Fruit fly (Drosophila melanogaster) whole organism, embryonic: Measurements from ENCODE around the gene CG14410.

Experiments used
- Asciz ChIP-seq: fragments of 200-800 bp; sonication (Bioruptor generic); optimal IDR thresholded peaks from 2 replicates; lab custom pipeline; 2017; ENCODE audit warnings: missing biosample characterization, mild to moderate bottlenecking, missing genetic modification characterization, missing genetic modification reagents
- CG10147 ChIP-seq: fragments of 200-800 bp; sonication (Bioruptor generic); optimal IDR thresholded peaks from 2 replicates; lab custom pipeline; 2019; ENCODE audit warnings: missing biosample characterization, mild to moderate bottlenecking, missing genetic modification characterization, moderate library complexity
- CG1024 ChIP-seq: fragments of 200-800 bp; sonication (Bioruptor generic); IDR thresholded peaks from 2 replicates; pipeline ENCODE4 v1.3.6; 2022; ENCODE audit warnings: missing biosample characterization, missing genetic modification characterization
- CG10543 ChIP-seq: fragments of 200-800 bp; sonication (Bioruptor generic); optimal IDR thresholded peaks from 3 replicates; lab custom pipeline; 2017; ENCODE audit warnings: missing biosample characterization, mild to moderate bottlenecking, missing genetic modification characterization, moderate library complexity
- CG11695 ChIP-seq: fragments of 200-800 bp; sonication (Bioruptor generic); IDR thresholded peaks from 3 replicates; pipeline ENCODE4 v1.3.6; 2022; ENCODE audit warnings: missing biosample characterization, missing genetic modification characterization
- CG1529 ChIP-seq: fragments of 200-800 bp; sonication (Bioruptor generic); optimal IDR thresholded peaks from 3 replicates; lab custom pipeline; 2018; ENCODE audit warnings: missing biosample characterization, missing genetic modification characterization
- CG1832 ChIP-seq: fragments of 200-800 bp; sonication (Bioruptor generic); optimal IDR thresholded peaks from 2 replicates; lab custom pipeline; 2017; ENCODE audit warnings: missing biosample characterization, mild to moderate bottlenecking, missing genetic modification characterization, inconsistent platforms
- CG2678 ChIP-seq: fragments of 200-800 bp; sonication (Bioruptor generic); optimal IDR thresholded peaks from 3 replicates; lab custom pipeline; 2019; ENCODE audit warnings: missing biosample characterization, mild to moderate bottlenecking, missing genetic modification characterization, moderate library complexity
- CG3163 ChIP-seq: fragments of 200-800 bp; sonication (Bioruptor generic); optimal IDR thresholded peaks from 3 replicates; lab custom pipeline; 2016; ENCODE audit warnings: missing biosample characterization, missing genetic modification characterization
- CG33557 ChIP-seq: fragments of 200-800 bp; sonication (Bioruptor generic); optimal IDR thresholded peaks from 2 replicates; lab custom pipeline; 2019; ENCODE audit warnings: missing biosample characterization, mild to moderate bottlenecking, missing genetic modification characterization, moderate library complexity
- CG3407 ChIP-seq: fragments of 200-800 bp; sonication (Bioruptor generic); optimal IDR thresholded peaks from 2 replicates; lab custom pipeline; 2018; ENCODE audit warnings: missing biosample characterization, mild to moderate bottlenecking, missing genetic modification characterization
- CG3838 ChIP-seq: fragments of 200-800 bp; sonication (Bioruptor generic); optimal IDR thresholded peaks from 3 replicates; lab custom pipeline; 2016; ENCODE audit warnings: missing biosample characterization, missing genetic modification characterization
- CG4360 ChIP-seq: fragments of 200-800 bp; sonication (Bioruptor generic); IDR thresholded peaks from 2 replicates; pipeline ENCODE4 v1.3.6; 2022; ENCODE audit warnings: missing biosample characterization, missing genetic modification characterization
- CG6654 ChIP-seq: fragments of 200-800 bp; sonication (Bioruptor generic); optimal IDR thresholded peaks from 2 replicates; lab custom pipeline; 2017; ENCODE audit warnings: missing biosample characterization, mild to moderate bottlenecking, missing genetic modification characterization
- CG7745 ChIP-seq: fragments of 200-800 bp; sonication (Bioruptor generic); optimal IDR thresholded peaks from 2 replicates; lab custom pipeline; 2018; ENCODE audit warnings: missing biosample characterization, mild to moderate bottlenecking, missing genetic modification characterization, moderate library complexity
- CG8924 ChIP-seq: fragments of 200-800 bp; optimal IDR thresholded peaks from 3 replicates; lab custom pipeline; 2019; ENCODE audit warnings: missing biosample characterization, mild to moderate bottlenecking, missing genetic modification characterization, moderate library complexity
- CG9797 ChIP-seq: fragments of 200-800 bp; sonication (Bioruptor generic); optimal IDR thresholded peaks from 3 replicates; lab custom pipeline; 2018; ENCODE audit warnings: missing biosample characterization, mild to moderate bottlenecking, missing genetic modification characterization
- Drgx ChIP-seq: fragments of 200-800 bp; sonication (Bioruptor generic); IDR thresholded peaks from 2 replicates; pipeline ENCODE4 v1.3.6; 2022; ENCODE audit warnings: missing biosample characterization, missing genetic modification characterization
- Elba2 ChIP-seq: fragments of 200-800 bp; sonication (Bioruptor generic); optimal IDR thresholded peaks from 3 replicates; lab custom pipeline; 2016; ENCODE audit warnings: missing biosample characterization, missing genetic modification characterization
- H2.0 ChIP-seq: fragments of 200-800 bp; sonication (Bioruptor generic); IDR thresholded peaks from 2 replicates; pipeline ENCODE4 v1.3.6; 2022; ENCODE audit warnings: missing biosample characterization, missing genetic modification characterization
- Meics ChIP-seq: fragments of 200-800 bp; sonication (Bioruptor generic); optimal IDR thresholded peaks from 2 replicates; lab custom pipeline; 2017; ENCODE audit warnings: missing biosample characterization, mild to moderate bottlenecking, missing genetic modification characterization
- NK7.1 ChIP-seq: fragments of 200-800 bp; sonication (Bioruptor generic); optimal IDR thresholded peaks from 3 replicates; lab custom pipeline; 2016; ENCODE audit warnings: missing biosample characterization, missing genetic modification characterization
- Pdp1 ChIP-seq, 2 experiments: fragments of 200-800 bp; sonication (Bioruptor generic); optimal IDR thresholded peaks; 3 replicates each; lab custom pipeline; 2016; ENCODE audit warnings: missing biosample characterization in 2 of 2, missing genetic modification characterization in 2 of 2, mild to moderate bottlenecking in 1 of 2, moderate library complexity in 1 of 2
- Poxn ChIP-seq: fragments of 200-800 bp; sonication (Bioruptor generic); IDR thresholded peaks from 2 replicates; pipeline ENCODE4 v1.3.6; 2022; ENCODE audit warnings: missing biosample characterization, missing genetic modification characterization
- Taf1 ChIP-seq: fragments of 200-800 bp; sonication (Bioruptor generic); IDR thresholded peaks from 2 replicates; pipeline ENCODE4 v1.3.6; 2022; ENCODE audit warnings: missing biosample characterization, missing genetic modification characterization
- Xbp1 ChIP-seq: fragments of 200-800 bp; sonication (Bioruptor generic); optimal IDR thresholded peaks from 3 replicates; lab custom pipeline; 2016; ENCODE audit warnings: missing biosample characterization, mild to moderate bottlenecking, missing genetic modification characterization
- ab ChIP-seq: fragments of 200-800 bp; sonication (Bioruptor generic); optimal IDR thresholded peaks from 2 replicates; lab custom pipeline; 2016; ENCODE audit warnings: missing biosample characterization, missing genetic modification characterization
- ase ChIP-seq: fragments of 200-800 bp; sonication (Bioruptor generic); IDR thresholded peaks from 3 replicates; pipeline ENCODE4 v1.3.6; 2022; ENCODE audit warnings: missing biosample characterization, missing genetic modification characterization
- bbx ChIP-seq: fragments of 200-800 bp; sonication (Bioruptor generic); IDR thresholded peaks from 2 replicates; pipeline ENCODE4 v1.3.6; 2022; ENCODE audit warnings: missing biosample characterization, missing genetic modification characterization; ENCODE audit not compliant: partially characterized antibody
- bigmax ChIP-seq: fragments of 200-800 bp; sonication (Bioruptor generic); optimal IDR thresholded peaks from 2 replicates; lab custom pipeline; 2018; ENCODE audit warnings: missing biosample characterization, mild to moderate bottlenecking, missing genetic modification characterization
- bowl ChIP-seq: fragments of 200-800 bp; sonication (Bioruptor generic); IDR thresholded peaks from 2 replicates; pipeline ENCODE4 v1.3.6; 2022; ENCODE audit warnings: missing biosample characterization, missing genetic modification characterization
- bsh ChIP-seq, 2 experiments: fragments of 200-800 bp; sonication (Bioruptor generic); optimal IDR thresholded peaks; 2 replicates each; lab custom pipeline; 2017 to 2018; ENCODE audit warnings: mild to moderate bottlenecking in 2 of 2, missing biosample characterization in 2 of 2, missing genetic modification characterization in 2 of 2, moderate library complexity in 1 of 2
- caup ChIP-seq: fragments of 200-800 bp; sonication (Bioruptor generic); optimal IDR thresholded peaks from 3 replicates; lab custom pipeline; 2017; ENCODE audit warnings: missing biosample characterization, mild to moderate bottlenecking, missing genetic modification characterization, moderate library complexity; ENCODE audit not compliant: severe bottlenecking
- da ChIP-seq: fragments of 200-800 bp; sonication (Bioruptor generic); optimal IDR thresholded peaks from 2 replicates; lab custom pipeline; 2016; ENCODE audit warnings: missing biosample characterization, missing genetic modification characterization
- dmrt11E ChIP-seq: fragments of 200-800 bp; sonication (Bioruptor generic); optimal IDR thresholded peaks from 3 replicates; lab custom pipeline; 2018; ENCODE audit warnings: missing biosample characterization, mild to moderate bottlenecking, missing genetic modification characterization, moderate library complexity
- dpn ChIP-seq, 2 experiments: fragments of 200-800 bp; sonication (Bioruptor generic); optimal IDR thresholded peaks; 3 replicates each; lab custom pipeline; 2016; ENCODE audit warnings: missing biosample characterization in 2 of 2, missing genetic modification characterization in 2 of 2
- gem ChIP-seq: fragments of 200-800 bp; sonication (Bioruptor generic); optimal IDR thresholded peaks from 2 replicates; lab custom pipeline; 2019; ENCODE audit warnings: missing biosample characterization, mild to moderate bottlenecking, missing genetic modification characterization, moderate library complexity
- gt ChIP-seq: fragments of 200-800 bp; sonication (Bioruptor generic); IDR thresholded peaks from 2 replicates; pipeline ENCODE4 v1.3.6; 2022; ENCODE audit warnings: missing biosample characterization, missing genetic modification characterization
- hbn ChIP-seq: fragments of 200-800 bp; sonication (Bioruptor generic); IDR thresholded peaks from 2 replicates; pipeline ENCODE4 v1.3.6; 2022; ENCODE audit warnings: missing biosample characterization, missing genetic modification characterization; ENCODE audit not compliant: partially characterized antibody
- ken ChIP-seq: fragments of 200-800 bp; sonication (Bioruptor generic); IDR thresholded peaks from 3 replicates; pipeline ENCODE4 v1.3.6; 2022; ENCODE audit warnings: missing biosample characterization, missing genetic modification characterization
- knrl ChIP-seq: fragments of 200-800 bp; sonication (Bioruptor generic); IDR thresholded peaks from 3 replicates; pipeline ENCODE4 v1.3.6; 2022; ENCODE audit warnings: missing biosample characterization, missing genetic modification characterization; ENCODE audit not compliant: partially characterized antibody
- row ChIP-seq: fragments of 200-800 bp; sonication (Bioruptor generic); IDR thresholded peaks from 3 replicates; pipeline ENCODE4 v1.3.6; 2022; ENCODE audit warnings: missing biosample characterization, missing genetic modification characterization
- sima ChIP-seq: fragments of 200-800 bp; sonication (Bioruptor generic); optimal IDR thresholded peaks from 2 replicates; lab custom pipeline; 2016; ENCODE audit warnings: missing biosample characterization, missing genetic modification characterization
- sna ChIP-seq: fragments of 200-800 bp; sonication (Bioruptor generic); IDR thresholded peaks from 2 replicates; pipeline ENCODE4 v1.3.6; 2022; ENCODE audit warnings: missing biosample characterization, missing genetic modification characterization; ENCODE audit not compliant: partially characterized antibody
- sr ChIP-seq: fragments of 200-800 bp; sonication (Bioruptor generic); IDR thresholded peaks from 3 replicates; pipeline ENCODE4 v1.3.6; 2022; ENCODE audit warnings: missing biosample characterization, missing genetic modification characterization
- sug ChIP-seq: fragments of 200-800 bp; optimal IDR thresholded peaks from 2 replicates; lab custom pipeline; 2019; ENCODE audit warnings: missing biosample characterization, mild to moderate bottlenecking, missing genetic modification characterization, moderate library complexity
- tio ChIP-seq: fragments of 200-800 bp; sonication (Bioruptor generic); optimal IDR thresholded peaks from 2 replicates; lab custom pipeline; 2017; ENCODE audit warnings: missing biosample characterization, missing genetic modification characterization, inconsistent platforms
- unpg ChIP-seq: fragments of 200-800 bp; sonication (Bioruptor generic); optimal IDR thresholded peaks from 3 replicates; lab custom pipeline; 2018; ENCODE audit warnings: missing biosample characterization, mild to moderate bottlenecking, missing genetic modification characterization, moderate library complexity
- wek ChIP-seq: fragments of 200-800 bp; sonication (Bioruptor generic); optimal IDR thresholded peaks from 3 replicates; lab custom pipeline; 2018; ENCODE audit warnings: missing biosample characterization, mild to moderate bottlenecking, missing genetic modification characterization, moderate library complexity

The CG14410 gene

dm6 chrX:14848755-14849354 lies 12.3 kb downstream of the CG14410 start, which contains the start of gene CG9522 (continued):
- TF ChIP-seq sug (tag; lab: Kevin White, UChicago) = peak; percentile 3
- TF ChIP-seq CG2678 (tag; lab: Kevin White, UChicago) = peak; percentile 81
- TF ChIP-seq Poxn (GFP tag; lab: Robert Waterston, UW) = no peak
- TF ChIP-seq CG10543 (GFP tag; lab: Kevin White, UChicago) = no peak
- TF ChIP-seq Taf1 (GFP tag; lab: Robert Waterston, UW) = peak; percentile 60; the same call in 1 of the 2 replicates
- TF ChIP-seq caup (GFP tag; lab: Kevin White, UChicago) = peak; percentile 58
- TF ChIP-seq CG4360 = 0 out of 2 replicates have a peak, but pooled peaks have one; percentile 36
- TF ChIP-seq row (GFP tag; lab: Robert Waterston, UW) = peak; percentile 75
- TF ChIP-seq Drgx (GFP tag; lab: Robert Waterston, UW) = peak; percentile 82
- peak; percentile 75 for TF ChIP-seq CG8924 (tag; lab: Kevin White, UChicago)
- peak; percentile 68 for TF ChIP-seq Asciz (GFP tag; lab: Kevin White, UChicago)
- peak; percentile 69; the same call in 1 of the 3 replicates for TF ChIP-seq ken (GFP tag; lab: Robert Waterston, UW)
- TF ChIP-seq bsh (GFP tag; optimal IDR thresholded peaks at IDR 0.05; lab: Kevin White, UChicago) = peak; percentile 90 to 91
- TF ChIP-seq CG3407 (GFP tag; lab: Kevin White, UChicago) = peak; percentile 68
- no peak for TF ChIP-seq bigmax (GFP tag; lab: Kevin White, UChicago)
- peak; percentile 63 for TF ChIP-seq H2.0 (GFP tag; lab: Robert Waterston, UW)
- TF ChIP-seq CG1024 (GFP tag; lab: Robert Waterston, UW) = peak; percentile 69
- no peak for TF ChIP-seq CG7745 (tag; lab: Kevin White, UChicago)
- TF ChIP-seq unpg (GFP tag; lab: Kevin White, UChicago) = peak; percentile 85
- TF ChIP-seq ase (GFP tag; lab: Robert Waterston, UW) = no peak; the same call in 2 of the 3 replicates
- no peak for TF ChIP-seq CG1832 (GFP tag; lab: Kevin White, UChicago)
- TF ChIP-seq CG3838 (GFP tag; lab: Kevin White, UChicago) = no peak
- peak; percentile 33 to 60 for TF ChIP-seq dpn (GFP tag; optimal IDR thresholded peaks at IDR 0.05; lab: Kevin White, UChicago)
- TF ChIP-seq Xbp1 (GFP tag; lab: Kevin White, UChicago) = peak; percentile 62
- peak; percentile 33; the same call in 1 of the 2 replicates for TF ChIP-seq bowl (GFP tag; lab: Robert Waterston, UW)
- peak; percentile 61 for TF ChIP-seq CG10147
- peak; percentile 50 to 52 for TF ChIP-seq Pdp1 (GFP tag; optimal IDR thresholded peaks at IDR 0.05; lab: Kevin White, UChicago)
- TF ChIP-seq CG1529 (GFP tag; lab: Kevin White, UChicago) = peak; percentile 74
- TF ChIP-seq wek (GFP tag; lab: Kevin White, UChicago) = no peak
- TF ChIP-seq CG9797 (GFP tag; lab: Kevin White, UChicago) = no peak
- TF ChIP-seq da (GFP tag; lab: Kevin White, UChicago) = no peak
- no peak for TF ChIP-seq gt (GFP tag; lab: Robert Waterston, UW)
- TF ChIP-seq ab (GFP tag; lab: Kevin White, UChicago) = no peak
- TF ChIP-seq CG33557 (GFP tag; lab: Kevin White, UChicago) = peak; percentile 56
- TF ChIP-seq gem (tag; lab: Kevin White, UChicago) = peak; percentile 84
- TF ChIP-seq CG3163 (GFP tag; lab: Kevin White, UChicago) = no peak
- TF ChIP-seq bbx (GFP tag; lab: Robert Waterston, UW) = no peak
- TF ChIP-seq NK7.1 (GFP tag; lab: Kevin White, UChicago) = no peak
- TF ChIP-seq CG6654 (GFP tag; lab: Kevin White, UChicago) = peak; percentile 50
- no peak for TF ChIP-seq Elba2 (GFP tag; lab: Kevin White, UChicago)
- no peak for TF ChIP-seq sna
- TF ChIP-seq tio = peak; percentile 54
- peak; percentile 58; the same call in 2 of the 3 replicates for TF ChIP-seq CG11695 (GFP tag; lab: Robert Waterston, UW)
- TF ChIP-seq dmrt11E (tag; lab: Kevin White, UChicago) = peak; percentile 76
- TF ChIP-seq sr (GFP tag; lab: Robert Waterston, UW) = no peak
- peak; percentile 14; the same call in 1 of the 3 replicates for TF ChIP-seq knrl (GFP tag; lab: Robert Waterston, UW)
- no peak for TF ChIP-seq sima (GFP tag; lab: Kevin White, UChicago)
- TF ChIP-seq hbn (GFP tag; lab: Robert Waterston, UW) = no peak
- peak; percentile 55 for TF ChIP-seq Meics (GFP tag; lab: Kevin White, UChicago)
